Worm (Caenorhabditis elegans) whole organism, L1 larva: Measurements from ENCODE around the gene T28D9.4.

Experiments
- C04F5.9 ChIP-seq: sonication (generic microtip); optimal IDR thresholded peaks from 2 replicates; lab custom pipeline; 2016; ENCODE audit warnings: missing genetic modification characterization, missing compliant biosample characterization
- F16B12.6 ChIP-seq: fragments of 150-350 bp; optimal IDR thresholded peaks from 2 replicates; lab custom pipeline; 2014; ENCODE audit warnings: missing biosample characterization, missing genetic modification characterization
- aly-2 ChIP-seq: fragments of 150-350 bp; optimal IDR thresholded peaks from 2 replicates; lab custom pipeline; 2014; ENCODE audit warnings: missing biosample characterization, missing genetic modification characterization
- blmp-1 ChIP-seq: fragments of 150-350 bp; optimal IDR thresholded peaks from 2 replicates; lab custom pipeline; 2014; ENCODE audit warnings: missing biosample characterization, missing genetic modification characterization
- ceh-8 ChIP-seq: fragments of 200-800 bp; sonication (Bioruptor generic); optimal IDR thresholded peaks from 2 replicates; lab custom pipeline; 2018; ENCODE audit warnings: mild to moderate bottlenecking, missing genetic modification characterization, moderate library complexity, missing compliant biosample characterization
- efl-3 ChIP-seq: fragments of 200-800 bp; sonication (Bioruptor generic); optimal IDR thresholded peaks from 2 replicates; lab custom pipeline; 2018; ENCODE audit warnings: mild to moderate bottlenecking, missing genetic modification characterization, missing compliant biosample characterization
- egl-27 ChIP-seq, 2 experiments: fragments of 150-350 bp in 1 of 2; sonication (generic microtip); optimal IDR thresholded peaks; 3 replicates each; lab custom pipeline; 2017 to 2018; ENCODE audit warnings: missing biosample characterization in 2 of 2, missing genetic modification characterization in 2 of 2, missing genetic modification reagents in 2 of 2
- elt-2 ChIP-seq: sonication (generic microtip); optimal IDR thresholded peaks from 2 replicates; lab custom pipeline; 2016; ENCODE audit warnings: missing genetic modification characterization, mild to moderate bottlenecking, inconsistent platforms, missing compliant biosample characterization, missing genetic modification reagents
- fkh-4 ChIP-seq: sonication (generic microtip); optimal IDR thresholded peaks from 2 replicates; lab custom pipeline; 2016; ENCODE audit warnings: missing compliant biosample characterization, missing genetic modification characterization, borderline replicate concordance
- grh-1 ChIP-seq: fragments of 200-800 bp; sonication (Bioruptor generic); IDR thresholded peaks from 2 replicates; pipeline ENCODE4 v1.3.6; 2022; ENCODE audit warnings: missing genetic modification reagents, missing genetic modification characterization, missing compliant biosample characterization
- hlh-17 ChIP-seq: fragments of 200-800 bp; sonication (Bioruptor generic); optimal IDR thresholded peaks from 2 replicates; lab custom pipeline; 2018; ENCODE audit warnings: missing genetic modification characterization, mild to moderate bottlenecking, missing compliant biosample characterization, moderate library complexity, borderline replicate concordance
- jun-1 ChIP-seq: fragments of 150-350 bp; optimal IDR thresholded peaks from 2 replicates; lab custom pipeline; 2014; ENCODE audit warnings: missing biosample characterization, missing genetic modification reagents, missing genetic modification characterization
- lin-13 ChIP-seq: fragments of 150-350 bp; optimal IDR thresholded peaks from 2 replicates; lab custom pipeline; 2014; ENCODE audit warnings: missing biosample characterization, missing genetic modification reagents, missing genetic modification characterization
- lin-14 ChIP-seq: fragments of 200-800 bp; sonication (Bioruptor generic); optimal IDR thresholded peaks from 2 replicates; lab custom pipeline; 2018; ENCODE audit warnings: mild to moderate bottlenecking, missing genetic modification characterization, moderate library complexity, missing compliant biosample characterization
- lin-15B ChIP-seq: fragments of 150-350 bp; sonication (generic microtip); optimal IDR thresholded peaks from 3 replicates; lab custom pipeline; 2014; ENCODE audit warnings: missing biosample characterization, missing genetic modification characterization
- lin-39 ChIP-seq: fragments of 150-350 bp; optimal IDR thresholded peaks from 2 replicates; lab custom pipeline; 2014; ENCODE audit warnings: missing biosample characterization, missing genetic modification reagents, missing genetic modification characterization
- lsy-2 ChIP-seq, 2 experiments: fragments of 150-350 bp; optimal IDR thresholded peaks; 2 replicates each; lab custom pipeline; 2014; ENCODE audit warnings: missing biosample characterization in 2 of 2, missing genetic modification characterization in 2 of 2
- mdl-1 ChIP-seq, 2 experiments: fragments of 150-350 bp; optimal IDR thresholded peaks; 2 replicates each; lab custom pipeline; 2014 to 2017; ENCODE audit warnings: missing biosample characterization in 2 of 2, missing genetic modification characterization in 2 of 2, inconsistent platforms in 1 of 2
- mep-1 ChIP-seq: fragments of 150-350 bp; optimal IDR thresholded peaks from 2 replicates; lab custom pipeline; 2014; ENCODE audit warnings: missing biosample characterization, missing genetic modification characterization
- nhr-11 ChIP-seq: fragments of 150-350 bp; optimal IDR thresholded peaks from 2 replicates; lab custom pipeline; 2014; ENCODE audit warnings: missing biosample characterization, missing genetic modification characterization
- nhr-71 ChIP-seq: sonication (generic microtip); optimal IDR thresholded peaks from 2 replicates; lab custom pipeline; 2016; ENCODE audit warnings: mild to moderate bottlenecking, missing genetic modification characterization, moderate library complexity, missing compliant biosample characterization
- nhr-76 ChIP-seq: sonication (generic microtip); optimal IDR thresholded peaks from 2 replicates; lab custom pipeline; 2017; ENCODE audit warnings: missing biosample characterization, missing genetic modification characterization
- nhr-77 ChIP-seq: fragments of 150-350 bp; optimal IDR thresholded peaks from 2 replicates; lab custom pipeline; 2014; ENCODE audit warnings: missing biosample characterization, missing genetic modification characterization
- rnt-1 ChIP-seq: sonication (generic microtip); optimal IDR thresholded peaks from 2 replicates; lab custom pipeline; 2016; ENCODE audit warnings: mild to moderate bottlenecking, missing genetic modification characterization, moderate library complexity, missing compliant biosample characterization
- skn-1 ChIP-seq: fragments of 150-350 bp; optimal IDR thresholded peaks from 2 replicates; lab custom pipeline; 2014; ENCODE audit warnings: missing biosample characterization, missing genetic modification characterization
- snu-23 ChIP-seq: sonication (generic microtip); optimal IDR thresholded peaks from 2 replicates; lab custom pipeline; 2016; ENCODE audit warnings: missing genetic modification characterization, missing compliant biosample characterization
- sptf-1 ChIP-seq: fragments of 150-350 bp; optimal IDR thresholded peaks from 2 replicates; lab custom pipeline; 2014; ENCODE audit warnings: missing biosample characterization, missing genetic modification characterization
- swsn-7 ChIP-seq: sonication (generic microtip); optimal IDR thresholded peaks from 2 replicates; lab custom pipeline; 2016; ENCODE audit warnings: missing genetic modification characterization, missing compliant biosample characterization
- tbx-2 ChIP-seq: sonication (generic microtip); optimal IDR thresholded peaks from 2 replicates; lab custom pipeline; 2016; ENCODE audit warnings: missing genetic modification characterization, missing compliant biosample characterization
- tlp-1 ChIP-seq: fragments of 150-350 bp; optimal IDR thresholded peaks from 2 replicates; lab custom pipeline; 2014; ENCODE audit warnings: missing biosample characterization, missing genetic modification characterization
- unc-130 ChIP-seq: fragments of 150-350 bp; optimal IDR thresholded peaks from 2 replicates; lab custom pipeline; 2017; ENCODE audit warnings: missing biosample characterization, missing genetic modification characterization, inconsistent platforms
- unc-30 ChIP-seq: sonication (generic microtip); optimal IDR thresholded peaks from 2 replicates; lab custom pipeline; 2017; ENCODE audit warnings: missing biosample characterization, missing genetic modification characterization
- unc-86 ChIP-seq: sonication (generic microtip); optimal IDR thresholded peaks from 2 replicates; lab custom pipeline; 2016; ENCODE audit warnings: missing genetic modification characterization, missing compliant biosample characterization
- unc-98 ChIP-seq: fragments of 200-800 bp; sonication (Bioruptor generic); IDR thresholded peaks from 2 replicates; pipeline ENCODE4 v1.3.6; 2022; ENCODE audit warnings: missing genetic modification characterization, missing compliant biosample characterization
- zag-1 ChIP-seq: fragments of 150-350 bp; optimal IDR thresholded peaks from 2 replicates; lab custom pipeline; 2014; ENCODE audit warnings: missing biosample characterization, missing genetic modification characterization
- ztf-11 ChIP-seq, 2 experiments: sonication (generic microtip); optimal IDR thresholded peaks; 2 replicates each; lab custom pipeline; 2016 to 2017; ENCODE audit warnings: missing genetic modification characterization in 2 of 2, missing biosample characterization in 1 of 2, missing compliant biosample characterization in 1 of 2
- ztf-4 ChIP-seq: fragments of 150-350 bp; optimal IDR thresholded peaks from 2 replicates; lab custom pipeline; 2014; ENCODE audit warnings: missing biosample characterization, missing genetic modification characterization

Gene T28D9.4

DNA sequence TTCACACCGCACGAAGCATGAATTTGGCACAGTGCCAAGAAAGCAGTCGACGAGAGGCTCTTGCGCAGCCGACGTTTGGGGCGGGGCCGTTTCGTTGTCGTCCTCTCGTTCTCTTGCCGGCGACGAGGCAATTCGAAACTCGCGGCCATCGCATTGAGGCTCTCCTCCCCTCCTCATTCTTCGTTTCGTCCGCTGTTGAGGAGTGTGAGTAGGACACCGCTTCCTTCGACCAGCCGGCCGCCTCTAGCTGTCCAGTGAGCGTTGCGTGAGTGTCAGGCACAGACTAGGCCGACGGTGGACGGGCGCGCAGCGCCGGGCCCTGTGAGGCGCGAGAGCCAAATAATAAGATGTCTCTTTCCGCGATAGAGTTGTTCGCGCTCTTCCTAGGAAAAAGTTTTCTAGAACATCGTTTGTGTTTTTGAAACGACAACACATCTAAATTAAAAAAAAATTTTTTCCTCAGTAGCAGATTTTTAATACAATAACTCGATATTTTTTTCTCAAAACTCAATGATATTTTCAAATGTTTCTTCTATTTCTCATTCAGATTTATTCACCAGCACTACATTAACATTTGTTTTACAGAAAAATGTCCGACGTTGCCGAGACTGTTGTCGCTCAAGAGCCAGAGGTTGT, 15.2 kb downstream of the T28D9.4 start, which contains the start of the genes T28D9.11 and T28D9.1 (continued):
- TF ChIP-seq mep-1 (tag; lab: Kevin White, UChicago) (peak; percentile 30), ztf-4 (peak; percentile 23), tlp-1 (tag; lab: Kevin White, UChicago) (no peak), skn-1 (tag; lab: Kevin White, UChicago) (no peak), ceh-8 (GFP tag; lab: Kevin White, UChicago) (no peak), ztf-11 (tag; optimal IDR thresholded peaks at IDR 0.05; lab: Kevin White, UChicago) (peak in 1 of 2 experiments; percentile 54), lin-15B (tag; lab: Kevin White, UChicago) (no peak), lin-13 (GFP tag; lab: Kevin White, UChicago) (peak; percentile 33), blmp-1 (tag; lab: Kevin White, UChicago) (no peak), tbx-2 (tag; lab: Kevin White, UChicago) (peak; percentile 18), swsn-7 (tag; lab: Kevin White, UChicago) (peak; percentile 49)

ce11 chrII:6493139-6493538, 16.4 kb downstream of the T28D9.4 start:
- TF ChIP-seq ztf-11 (tag; optimal IDR thresholded peaks at IDR 0.05; lab: Kevin White, UChicago) (no peak), mdl-1 (tag; optimal IDR thresholded peaks at IDR 0.05; lab: Kevin White, UChicago) (no peak), elt-2 (tag; lab: Kevin White, UChicago) (no peak), fkh-4 (tag; lab: Kevin White, UChicago) (no peak), lin-13 (GFP tag; lab: Kevin White, UChicago) (no peak), hlh-17 (no peak), F16B12.6 (no peak), zag-1 (tag; lab: Kevin White, UChicago) (no peak), jun-1 (tag; lab: Kevin White, UChicago) (no peak), snu-23 (no peak), rnt-1 (tag; lab: Kevin White, UChicago) (no peak), C04F5.9 (tag; lab: Kevin White, UChicago) (no peak)

DNA sequence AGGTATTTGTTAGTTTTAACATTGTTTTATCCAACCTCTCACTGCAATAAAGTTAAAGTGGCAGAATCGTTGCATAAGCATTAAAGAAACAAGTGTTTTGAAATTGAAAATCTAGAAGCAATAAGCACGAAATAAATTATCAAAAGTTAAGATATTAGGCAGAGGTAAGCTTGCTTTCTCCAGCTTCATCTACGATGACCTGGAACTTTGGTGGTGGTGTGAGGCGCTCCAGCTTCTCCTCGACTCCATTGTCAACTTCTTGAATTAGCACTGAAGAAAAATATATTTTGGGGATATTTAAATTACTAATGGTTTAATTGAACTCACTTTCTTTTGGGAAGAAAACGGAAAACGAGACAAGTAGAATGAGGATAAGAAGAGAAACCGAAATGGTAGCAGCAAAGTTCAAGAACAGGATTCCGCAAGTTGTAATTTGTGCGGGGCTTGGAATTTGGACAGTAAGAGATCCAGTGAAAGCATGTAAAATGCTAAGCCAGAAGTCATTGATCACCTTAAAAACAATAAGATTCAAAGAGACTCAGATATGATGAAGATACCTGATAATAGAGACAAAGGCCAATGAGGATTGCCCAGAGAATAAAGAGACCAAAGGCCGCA, 17.1 kb downstream of the T28D9.4 start:
- TF ChIP-seq nhr-11 = no peak
- TF ChIP-seq lin-39 (tag; lab: Kevin White, UChicago) = no peak
- TF ChIP-seq jun-1 (tag; lab: Kevin White, UChicago) = no peak
- TF ChIP-seq blmp-1 (tag; lab: Kevin White, UChicago) = peak; percentile 2
- peak; percentile 14 for TF ChIP-seq ztf-4
- TF ChIP-seq lsy-2 (tag; optimal IDR thresholded peaks at IDR 0.05; lab: Kevin White, UChicago) = no peak

DNA sequence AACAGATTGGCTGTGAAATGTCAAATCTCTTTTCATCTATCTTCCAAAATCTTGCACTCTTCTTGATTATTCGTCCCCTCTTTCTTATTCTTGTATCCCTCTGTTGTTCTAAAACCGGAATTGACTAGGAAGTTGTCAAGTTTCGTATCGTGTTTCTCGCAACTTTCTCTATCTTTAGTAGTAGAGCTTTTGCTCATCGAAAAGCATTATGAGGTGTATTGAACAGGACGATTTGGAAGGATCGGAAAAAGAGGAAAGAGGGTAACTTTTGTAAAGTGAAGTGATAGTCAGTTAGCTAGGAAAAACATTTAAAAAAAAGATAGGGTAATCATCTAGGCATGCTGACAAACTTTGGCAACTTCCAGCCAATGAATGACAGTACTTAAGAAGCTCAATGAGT, 19.7 kb downstream of the T28D9.4 start:
- TF ChIP-seq tbx-2 (tag; lab: Kevin White, UChicago) (no peak), egl-27 (tag; optimal IDR thresholded peaks at IDR 0.05; lab: Kevin White, UChicago) (no peak), unc-130 (tag; lab: Kevin White, UChicago) (no peak), nhr-76 (no peak), aly-2 (no peak), F16B12.6 (no peak), unc-98 (GFP tag; lab: Robert Waterston, UW) (no peak), nhr-77 (no peak), efl-3 (no peak), unc-86 (no peak)

DNA sequence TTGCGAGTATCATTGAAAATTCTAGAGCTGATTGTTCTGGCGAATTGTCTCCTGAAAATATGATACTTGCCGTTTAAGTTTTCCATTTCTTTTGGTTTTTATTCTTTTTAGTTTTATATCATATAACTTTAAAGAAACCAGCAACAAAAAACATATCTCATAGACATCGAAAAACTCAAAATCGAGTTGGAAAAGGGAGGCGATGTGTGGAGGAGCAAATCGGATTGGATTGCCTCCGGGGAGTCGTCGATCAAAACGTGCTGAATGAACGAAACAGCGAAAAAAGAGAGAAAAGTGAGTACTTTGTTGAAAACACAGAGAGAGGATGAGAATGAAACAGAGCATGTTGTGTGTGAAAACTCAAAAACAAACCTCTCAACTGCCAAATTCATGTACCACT, 20.4 kb downstream of the T28D9.4 start:
- TF ChIP-seq sptf-1 (tag; lab: Kevin White, UChicago) (no peak), grh-1 (GFP tag; lab: Robert Waterston, UW) (no peak), lin-14 (GFP tag; lab: Kevin White, UChicago) (peak; percentile 58), nhr-71 (tag; lab: Kevin White, UChicago) (no peak), unc-30 (tag; lab: Kevin White, UChicago) (no peak)
